Worm (Caenorhabditis elegans) whole organism, L4 larva: ENCODE data around the gene Y71H2B.5.
A peak's percentile ranks its signal among the peaks of the same experiment; 100 is the strongest.
"Not testable (repeated sequence)": the region's sequence is repeated elsewhere in the genome, so short reads cannot be mapped to it uniquely, and the experiment has no call there.

ENCODE experiments used
- D1046.2 ChIP-seq: fragments of 200-800 bp; sonication (Bioruptor generic); IDR thresholded peaks from 2 replicates; pipeline ENCODE4 v1.3.6; 2022; ENCODE audit warnings: missing genetic modification characterization, missing compliant biosample characterization
- F10B5.3 ChIP-seq: sonication (generic microtip); optimal IDR thresholded peaks from 2 replicates; lab custom pipeline; 2016; ENCODE audit warnings: mild to moderate bottlenecking, missing genetic modification characterization, missing compliant biosample characterization
- T26A8.4 ChIP-seq: fragments of 200-800 bp; sonication (Bioruptor generic); IDR thresholded peaks from 2 replicates; pipeline ENCODE4 v1.3.6; 2022; ENCODE audit warnings: missing genetic modification characterization, missing compliant biosample characterization
- Y105C5A.15 ChIP-seq: fragments of 200-800 bp; sonication (Bioruptor generic); IDR thresholded peaks from 2 replicates; pipeline ENCODE4 v1.3.6; 2022; ENCODE audit warnings: missing genetic modification characterization, missing compliant biosample characterization
- Y48G9A.11 ChIP-seq: fragments of 200-800 bp; sonication (Bioruptor generic); IDR thresholded peaks from 2 replicates; pipeline ENCODE4 v1.3.6; 2022; ENCODE audit warnings: missing genetic modification reagents, missing genetic modification characterization, missing compliant biosample characterization
- aha-1 ChIP-seq: fragments of 150-350 bp; peaks from one replicate; lab custom pipeline; 2014; ENCODE audit warnings: missing biosample characterization, missing genetic modification characterization
- ama-1 ChIP-seq: fragments of 150-350 bp; optimal IDR thresholded peaks from 2 replicates; lab custom pipeline; 2014; ENCODE audit warnings: inconsistent platforms, mixed read lengths
- arid-1 ChIP-seq: fragments of 200-800 bp; sonication (Bioruptor generic); conservative IDR thresholded peaks from 2 replicates; pipeline ENCODE4 v1.3.6; 2022; ENCODE audit warnings: missing genetic modification reagents, missing genetic modification characterization, missing compliant biosample characterization
- ceh-20 ChIP-seq: fragments of 200-800 bp; sonication (Bioruptor generic); IDR thresholded peaks from 2 replicates; pipeline ENCODE4 v1.3.6; 2022; ENCODE audit warnings: missing genetic modification reagents, missing genetic modification characterization, missing compliant biosample characterization
- ceh-32 ChIP-seq: sonication (generic microtip); optimal IDR thresholded peaks from 2 replicates; lab custom pipeline; 2016; ENCODE audit warnings: mild to moderate bottlenecking, missing genetic modification characterization, missing compliant biosample characterization; ENCODE audit not compliant: poor library complexity
- ceh-62 ChIP-seq: sonication (generic microtip); optimal IDR thresholded peaks from 2 replicates; lab custom pipeline; 2017; ENCODE audit warnings: missing biosample characterization, missing genetic modification characterization
- daf-12 ChIP-seq: fragments of 150-350 bp; optimal IDR thresholded peaks from 2 replicates; lab custom pipeline; 2014; ENCODE audit warnings: missing biosample characterization, missing genetic modification reagents, missing genetic modification characterization
- daf-16 ChIP-seq, 3 experiments: sonication (generic microtip); optimal IDR thresholded peaks; 2 replicates each; lab custom pipeline; 2016 to 2017; ENCODE audit warnings: missing genetic modification characterization in 3 of 3, missing genetic modification reagents in 3 of 3, mild to moderate bottlenecking in 2 of 3, missing compliant biosample characterization in 2 of 3, missing biosample characterization in 1 of 3, moderate library complexity in 1 of 3
- daf-8 ChIP-seq: fragments of 200-800 bp; sonication (Bioruptor generic); IDR thresholded peaks from 2 replicates; pipeline ENCODE4 v1.3.6; 2022; ENCODE audit warnings: missing genetic modification characterization, missing compliant biosample characterization
- dmd-6 ChIP-seq: fragments of 200-800 bp; sonication (Bioruptor generic); IDR thresholded peaks from 2 replicates; pipeline ENCODE4 v1.3.6; 2022; ENCODE audit warnings: missing genetic modification reagents, missing genetic modification characterization, missing compliant biosample characterization
- dmd-8 ChIP-seq: fragments of 200-800 bp; sonication (Bioruptor generic); IDR thresholded peaks from 2 replicates; pipeline ENCODE4 v1.3.6; 2022; ENCODE audit warnings: missing genetic modification characterization, missing compliant biosample characterization
- dpl-1 ChIP-seq: fragments of 150-350 bp; optimal IDR thresholded peaks from 2 replicates; lab custom pipeline; 2014; ENCODE audit warnings: missing biosample characterization, missing genetic modification reagents, missing genetic modification characterization
- dve-1 ChIP-seq: sonication (generic microtip); optimal IDR thresholded peaks from 2 replicates; lab custom pipeline; 2017; ENCODE audit warnings: antibody characterized with exemption, mild to moderate bottlenecking, missing genetic modification characterization, missing compliant biosample characterization; ENCODE audit not compliant: insufficient read depth
- lin-38 ChIP-seq: fragments of 200-800 bp; sonication (Bioruptor generic); IDR thresholded peaks from 2 replicates; pipeline ENCODE4 v1.3.6; 2022; ENCODE audit warnings: missing genetic modification reagents, missing genetic modification characterization, missing compliant biosample characterization
- lir-3 ChIP-seq: sonication (generic microtip); optimal IDR thresholded peaks from 2 replicates; lab custom pipeline; 2016; ENCODE audit warnings: mild to moderate bottlenecking, missing genetic modification characterization, missing compliant biosample characterization
- lsy-2 ChIP-seq, 2 experiments: fragments of 150-350 bp in 1 of 2; sonication (generic microtip) in 1 of 2; optimal IDR thresholded peaks; 2 replicates each; lab custom pipeline; 2014 to 2017; ENCODE audit warnings: missing biosample characterization in 2 of 2, missing genetic modification characterization in 2 of 2
- madf-5 ChIP-seq, 2 experiments: fragments of 200-800 bp; sonication (Bioruptor generic); IDR thresholded peaks; 2 replicates each; pipeline ENCODE4 v1.3.6; 2022; ENCODE audit warnings: missing compliant biosample characterization in 2 of 2, missing genetic modification characterization in 2 of 2
- mep-1 ChIP-seq: fragments of 150-350 bp; sonication (generic microtip); optimal IDR thresholded peaks from 3 replicates; lab custom pipeline; 2014; ENCODE audit warnings: missing biosample characterization, missing genetic modification characterization
- nhr-111 ChIP-seq: fragments of 200-800 bp; sonication (Bioruptor generic); optimal IDR thresholded peaks from 2 replicates; lab custom pipeline; 2018; ENCODE audit warnings: mild to moderate bottlenecking, missing genetic modification characterization, missing compliant biosample characterization
- nhr-48 ChIP-seq: sonication (generic microtip); optimal IDR thresholded peaks from 2 replicates; lab custom pipeline; 2016; ENCODE audit warnings: mild to moderate bottlenecking, missing genetic modification characterization, missing compliant biosample characterization
- nhr-76 ChIP-seq: fragments of 150-350 bp; optimal IDR thresholded peaks from 2 replicates; lab custom pipeline; 2014; ENCODE audit warnings: missing biosample characterization, missing genetic modification characterization
- set-16 ChIP-seq: fragments of 200-800 bp; sonication (Bioruptor generic); IDR thresholded peaks from 2 replicates; pipeline ENCODE4 v1.3.6; 2022; ENCODE audit warnings: missing genetic modification reagents, missing genetic modification characterization, missing compliant biosample characterization
- snpc-1.2 ChIP-seq: fragments of 200-800 bp; sonication (Bioruptor generic); IDR thresholded peaks from 2 replicates; pipeline ENCODE4 v1.3.6; 2022; ENCODE audit warnings: missing genetic modification reagents, missing genetic modification characterization, missing compliant biosample characterization
- spr-1 ChIP-seq: sonication (generic microtip); optimal IDR thresholded peaks from 2 replicates; lab custom pipeline; 2016; ENCODE audit warnings: mild to moderate bottlenecking, missing genetic modification characterization, missing compliant biosample characterization
- spr-3 ChIP-seq: fragments of 200-800 bp; sonication (Bioruptor generic); optimal IDR thresholded peaks from 2 replicates; lab custom pipeline; 2018; ENCODE audit warnings: mild to moderate bottlenecking, missing genetic modification characterization, missing compliant biosample characterization
- zip-11 ChIP-seq: fragments of 200-800 bp; sonication (Bioruptor generic); IDR thresholded peaks from 2 replicates; pipeline ENCODE4 v1.3.6; 2022; ENCODE audit warnings: missing genetic modification characterization, missing compliant biosample characterization

Y71H2B.5 gene

DNA sequence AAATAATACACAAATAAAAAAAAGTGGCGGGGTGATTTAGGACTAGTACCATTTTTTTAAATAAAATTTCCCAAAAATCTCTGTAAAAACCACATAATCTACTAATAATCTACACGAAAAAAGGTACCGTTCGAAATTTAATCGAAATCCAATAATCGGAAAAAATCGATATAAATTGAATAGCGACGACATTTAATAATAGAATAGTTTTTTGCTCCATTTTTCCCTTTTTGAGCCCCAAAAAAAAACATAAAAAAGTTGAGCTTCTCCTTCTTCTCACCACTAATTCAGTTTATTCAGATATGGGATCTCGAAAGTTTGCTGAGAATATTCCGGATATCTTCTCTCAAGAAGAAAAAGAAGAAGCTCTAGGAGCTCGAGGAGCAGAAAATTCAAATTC, at the start of gene Y71H2B.5:
Gene Y71H2B.5 (plus strand): TSS at position 301 of the 400 bp plus-strand sequence.
- TF ChIP-seq Y48G9A.11 (GFP tag; lab: Robert Waterston, UW); daf-12; F10B5.3 (tag; lab: Kevin White, UChicago): not testable (repeated sequence)

DNA sequence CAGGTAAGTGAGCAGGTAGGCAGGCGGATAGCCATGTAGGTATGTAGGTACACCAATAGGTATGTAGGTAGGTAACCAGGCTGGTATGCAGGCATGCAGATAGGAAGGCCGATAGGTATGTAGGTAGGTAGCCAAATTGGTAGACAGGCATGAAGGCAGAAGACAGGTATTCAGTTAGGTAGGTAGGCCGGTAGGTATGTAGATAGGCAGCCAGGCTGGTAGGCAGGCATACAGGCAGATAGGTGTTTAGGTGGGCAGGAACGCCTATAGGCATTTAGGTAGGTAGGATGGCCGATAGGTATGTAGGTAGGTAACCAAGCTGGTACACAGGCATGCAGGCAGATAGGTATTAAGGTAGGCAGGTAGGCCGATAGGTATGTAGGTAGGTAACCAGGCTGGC, 47.1 kb upstream of the Y71H2B.5 start:
- TF ChIP-seq Y48G9A.11 (GFP tag; lab: Robert Waterston, UW), result no peak
- no peak for TF ChIP-seq dmd-6
- TF ChIP-seq spr-3, result no peak
- no peak for TF ChIP-seq dpl-1 (GFP tag; lab: Kevin White, UChicago)
- TF ChIP-seq Y105C5A.15 (GFP tag; lab: Robert Waterston, UW), result no peak
- no peak for TF ChIP-seq D1046.2
- no peak for TF ChIP-seq daf-8 (GFP tag; lab: Robert Waterston, UW)
- TF ChIP-seq lsy-2 (tag; optimal IDR thresholded peaks at IDR 0.05; lab: Kevin White, UChicago), result no peak
- no peak for TF ChIP-seq daf-12
- no peak for TF ChIP-seq ama-1 (lab: Kevin White, UChicago)
- no peak for TF ChIP-seq madf-5 (GFP tag; IDR thresholded peaks at IDR 0.05; lab: Robert Waterston, UW)

DNA sequence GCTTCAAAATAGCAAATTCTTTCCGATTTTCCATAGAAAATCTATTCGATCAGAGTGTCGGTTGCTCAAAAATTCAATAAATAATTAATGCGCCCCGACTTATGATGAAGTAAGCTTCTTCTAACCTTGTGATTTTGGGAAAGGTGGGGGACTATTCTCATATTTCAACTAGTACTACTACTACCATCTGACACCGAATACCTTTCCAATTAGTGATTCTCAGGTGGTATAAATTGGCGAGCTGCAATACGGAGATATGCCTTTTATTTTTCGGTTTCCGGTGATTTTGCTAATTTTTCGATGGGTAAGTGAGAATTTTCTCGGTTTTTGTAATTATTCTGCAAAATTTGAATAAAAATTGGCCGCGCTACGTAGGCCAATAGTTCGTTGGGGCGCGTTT, 46.4 kb upstream of the Y71H2B.5 start, which contains the start of gene nhr-239:
Gene nhr-239 (plus strand): TSS at position 301 of the 400 bp plus-strand sequence.
- TF ChIP-seq ceh-20 (GFP tag; lab: Robert Waterston, UW) (no peak), T26A8.4 (GFP tag; lab: Robert Waterston, UW) (no peak), zip-11 (GFP tag; lab: Robert Waterston, UW) (no peak), lin-38 (GFP tag; lab: Robert Waterston, UW) (no peak), spr-1 (no peak), set-16 (GFP tag; lab: Robert Waterston, UW) (no peak), F10B5.3 (tag; lab: Kevin White, UChicago) (no peak), spr-3 (no peak)

DNA sequence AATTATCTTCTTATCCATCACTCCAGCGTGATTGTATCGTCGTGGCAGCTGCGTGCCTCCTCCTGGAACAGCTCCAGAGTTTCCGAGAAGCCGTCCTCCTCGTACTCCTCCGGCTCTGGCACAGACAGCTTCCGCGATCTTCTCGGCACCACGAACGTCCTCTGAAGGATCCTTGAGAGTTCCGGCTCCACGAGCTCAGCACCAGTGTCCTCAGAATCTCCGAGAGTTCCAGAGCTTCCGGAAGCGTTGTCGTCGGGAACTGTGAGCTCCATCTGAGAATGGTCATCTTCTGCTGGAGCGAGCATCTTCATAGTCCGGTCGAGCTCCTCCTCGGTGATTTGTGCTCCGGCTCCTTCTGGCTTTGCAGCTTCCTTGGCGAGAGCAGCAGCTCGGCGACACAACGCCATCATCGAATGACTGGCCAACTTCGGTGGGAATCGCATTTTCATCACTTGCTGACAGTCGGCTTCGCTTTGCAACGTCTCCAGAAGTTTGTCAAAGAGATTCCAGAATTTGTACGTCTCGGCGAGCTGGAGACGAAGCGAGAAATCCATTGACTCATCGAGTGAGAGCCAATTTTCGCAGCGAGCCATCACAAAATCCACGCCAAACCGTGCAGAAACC, 44.7 kb upstream of the Y71H2B.5 start:
- TF ChIP-seq mep-1 (tag; lab: Kevin White, UChicago) (no peak), ceh-20 (GFP tag; lab: Robert Waterston, UW) (no peak), set-16 (GFP tag; lab: Robert Waterston, UW) (peak; percentile 92), lir-3 (tag; lab: Kevin White, UChicago) (no peak), snpc-1.2 (GFP tag; lab: Robert Waterston, UW) (no peak), Y105C5A.15 (GFP tag; lab: Robert Waterston, UW) (no peak), arid-1 (GFP tag; lab: Robert Waterston, UW) (no peak), dmd-6 (no peak), ceh-32 (tag; lab: Kevin White, UChicago) (no peak), ceh-62 (tag; lab: Kevin White, UChicago) (no peak), lin-38 (GFP tag; lab: Robert Waterston, UW) (no peak), dmd-8 (GFP tag; lab: Robert Waterston, UW) (no peak), aha-1 (tag; lab: Kevin White, UChicago) (peak; percentile 54), dve-1 (tag; lab: Kevin White, UChicago) (no peak), nhr-76 (tag; lab: Kevin White, UChicago) (no peak), daf-16 (GFP tag; optimal IDR thresholded peaks at IDR 0.05; lab: Kevin White, UChicago) (no peak), daf-16 (tag; optimal IDR thresholded peaks at IDR 0.05; lab: Kevin White, UChicago) (no peak)

DNA sequence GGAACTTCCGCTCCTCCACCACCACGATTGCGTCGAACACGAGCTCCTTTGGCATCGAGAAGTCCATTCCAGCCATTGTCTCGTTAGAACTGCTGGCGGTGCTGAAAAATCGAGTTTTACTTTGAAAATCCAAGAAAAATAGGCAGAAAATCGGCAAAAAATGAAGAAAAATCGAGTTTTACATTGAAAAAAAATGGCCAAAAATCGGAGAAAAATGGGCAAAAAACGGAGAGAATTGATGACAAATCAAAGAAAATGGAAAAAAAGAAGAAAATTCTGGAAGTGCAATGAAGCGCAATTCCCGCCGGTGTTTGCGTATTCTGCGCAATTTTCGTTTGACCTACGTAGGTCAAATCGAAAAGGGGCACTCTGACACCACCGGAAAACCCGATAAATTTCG, 43.9 kb upstream of the Y71H2B.5 start, which contains the start of gene Y54F10AM.11:
Gene Y54F10AM.11 (minus strand): TSS at position 101 of the 400 bp plus-strand sequence.
- TF ChIP-seq nhr-111 (GFP tag; lab: Kevin White, UChicago); arid-1 (GFP tag; lab: Robert Waterston, UW); nhr-48 (tag; lab: Kevin White, UChicago): not testable (repeated sequence)
